Worm (Caenorhabditis elegans) whole organism, L3 larva: ENCODE measurements around the gene pqn-74.
A peak's percentile ranks its signal among the peaks of the same experiment; 100 is the strongest.

ENCODE experiments used
- aly-2 ChIP-seq: fragments of 150-350 bp; optimal IDR thresholded peaks from 2 replicates; lab custom pipeline; 2014; ENCODE audit warnings: missing biosample characterization, missing genetic modification characterization
- elt-3 ChIP-seq, 3 experiments: fragments of 150-350 bp in 1 of 3; sonication (generic microtip) in 2 of 3; optimal IDR thresholded peaks; 2 replicates in 2 of 3; 4 replicates in 1 of 3; lab custom pipeline; 2014 to 2017; ENCODE audit warnings: missing biosample characterization in 3 of 3, missing genetic modification characterization in 3 of 3
- fkh-10 ChIP-seq: sonication (generic microtip); optimal IDR thresholded peaks from 2 replicates; lab custom pipeline; 2017; ENCODE audit warnings: missing biosample characterization, missing genetic modification reagents, missing genetic modification characterization
- fos-1 ChIP-seq: fragments of 150-350 bp; optimal IDR thresholded peaks from 2 replicates; lab custom pipeline; 2014; ENCODE audit warnings: missing biosample characterization, missing genetic modification characterization
- hmg-11 ChIP-seq: sonication (generic microtip); optimal IDR thresholded peaks from 2 replicates; lab custom pipeline; 2016; ENCODE audit warnings: missing genetic modification characterization, missing compliant biosample characterization
- jun-1 ChIP-seq: fragments of 150-350 bp; optimal IDR thresholded peaks from 2 replicates; lab custom pipeline; 2014; ENCODE audit warnings: missing biosample characterization, missing genetic modification reagents, missing genetic modification characterization
- lin-15B ChIP-seq: fragments of 150-350 bp; optimal IDR thresholded peaks from 2 replicates; lab custom pipeline; 2014; ENCODE audit warnings: missing biosample characterization, missing genetic modification characterization
- lin-39 ChIP-seq: fragments of 150-350 bp; optimal IDR thresholded peaks from 2 replicates; lab custom pipeline; 2018; ENCODE audit warnings: missing biosample characterization, missing genetic modification reagents, missing genetic modification characterization
- mdl-1 ChIP-seq: fragments of 150-350 bp; optimal IDR thresholded peaks from 2 replicates; lab custom pipeline; 2014; ENCODE audit warnings: missing biosample characterization, missing genetic modification characterization
- mml-1 ChIP-seq: fragments of 150-350 bp; sonication (generic microtip); optimal IDR thresholded peaks from 3 replicates; lab custom pipeline; 2014; ENCODE audit warnings: missing biosample characterization, missing genetic modification characterization
- nfya-1 ChIP-seq: sonication (generic microtip); optimal IDR thresholded peaks from 2 replicates; lab custom pipeline; 2017; ENCODE audit warnings: missing genetic modification characterization, mild to moderate bottlenecking, missing compliant biosample characterization, antibody characterized with exemption, moderate library complexity; ENCODE audit not compliant: insufficient read depth
- nhr-11 ChIP-seq: fragments of 150-350 bp; optimal IDR thresholded peaks from 2 replicates; lab custom pipeline; 2014; ENCODE audit warnings: missing biosample characterization, missing genetic modification characterization
- nhr-237 ChIP-seq: fragments of 150-350 bp; optimal IDR thresholded peaks from 2 replicates; lab custom pipeline; 2014; ENCODE audit warnings: missing biosample characterization, missing genetic modification characterization
- nhr-25 ChIP-seq: sonication (generic microtip); optimal IDR thresholded peaks from 2 replicates; lab custom pipeline; 2017; ENCODE audit warnings: missing biosample characterization, missing genetic modification characterization
- nhr-67 ChIP-seq: fragments of 150-350 bp; optimal IDR thresholded peaks from 2 replicates; lab custom pipeline; 2014; ENCODE audit warnings: missing biosample characterization, missing genetic modification characterization
- pha-4 ChIP-seq: fragments of 150-350 bp; optimal IDR thresholded peaks from 2 replicates; lab custom pipeline; 2014; ENCODE audit warnings: missing biosample characterization, missing genetic modification reagents, missing genetic modification characterization
- skn-1 ChIP-seq: fragments of 150-350 bp; optimal IDR thresholded peaks from 2 replicates; lab custom pipeline; 2014; ENCODE audit warnings: missing biosample characterization, missing genetic modification characterization
- tbx-2 ChIP-seq: sonication (generic microtip); optimal IDR thresholded peaks from 2 replicates; lab custom pipeline; 2016; ENCODE audit warnings: mild to moderate bottlenecking, missing genetic modification characterization, missing compliant biosample characterization
- unc-39 ChIP-seq: sonication (generic microtip); optimal IDR thresholded peaks from 4 replicates; lab custom pipeline; 2017; ENCODE audit warnings: missing biosample characterization, missing genetic modification characterization
- unc-62 ChIP-seq: fragments of 150-350 bp; sonication (generic microtip); optimal IDR thresholded peaks from 4 replicates; lab custom pipeline; 2014; ENCODE audit warnings: missing biosample characterization, missing genetic modification reagents, missing genetic modification characterization
- ztf-11 ChIP-seq: fragments of 150-350 bp; optimal IDR thresholded peaks from 2 replicates; lab custom pipeline; 2014; ENCODE audit warnings: missing biosample characterization, missing genetic modification characterization
- ztf-4 ChIP-seq: fragments of 150-350 bp; optimal IDR thresholded peaks from 2 replicates; lab custom pipeline; 2014; ENCODE audit warnings: missing biosample characterization, missing genetic modification characterization

The pqn-74 gene

ce11 chrIV:13290239-13290638 is 41.0 kb downstream of the pqn-74 start:
- TF ChIP-seq hmg-11 (tag; lab: Kevin White, UChicago) (no peak), aly-2 (tag; lab: Kevin White, UChicago) (no peak), jun-1 (tag; lab: Kevin White, UChicago) (no peak), tbx-2 (tag; lab: Kevin White, UChicago) (no peak), nhr-67 (tag; lab: Kevin White, UChicago) (no peak), unc-39 (no peak), skn-1 (no peak), unc-62 (GFP tag; lab: Kevin White, UChicago) (no peak), nhr-237 (tag; lab: Kevin White, UChicago) (no peak), elt-3 (tag; optimal IDR thresholded peaks at IDR 0.05; lab: Kevin White, UChicago) (no peak), mdl-1 (tag; lab: Kevin White, UChicago) (no peak)
- TF ChIP-seq, all 47 proteins: peak for 0

DNA sequence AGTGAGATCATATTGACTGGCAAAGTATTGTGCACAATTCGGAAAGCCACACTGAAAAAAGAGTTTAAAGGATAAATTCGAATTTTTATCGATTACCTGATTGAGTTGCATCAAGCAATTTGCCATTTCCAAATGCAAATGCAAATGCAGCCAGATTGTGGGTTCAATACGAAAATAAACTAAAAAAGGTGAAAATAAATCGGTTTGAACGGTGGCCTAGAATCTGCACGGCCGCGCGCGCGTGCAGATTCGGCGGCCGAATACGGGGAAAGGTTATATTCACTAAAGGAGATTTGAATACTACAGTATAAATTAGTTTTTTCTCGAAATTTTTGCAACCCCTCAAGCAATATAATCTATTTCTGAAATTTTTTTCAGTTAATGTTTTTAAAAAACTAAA is 41.9 kb downstream of the pqn-74 start, which contains the start of gene Y67H2A.10:
Gene Y67H2A.10, minus strand, starts transcription at position 184 of the 400 bp plus-strand sequence.
- TF ChIP-seq ztf-11, result no peak
- no peak for TF ChIP-seq nhr-11 (tag; lab: Kevin White, UChicago)
- no peak for TF ChIP-seq mml-1 (tag; lab: Kevin White, UChicago)
- TF ChIP-seq pha-4 (tag; lab: Kevin White, UChicago), result peak; percentile 45
- TF ChIP-seq lin-15B, result peak; percentile 64
- peak; percentile 78 for TF ChIP-seq lin-39 (tag; lab: Kevin White, UChicago)
- TF ChIP-seq nhr-25 (tag; lab: Kevin White, UChicago), result peak; percentile 12
- TF ChIP-seq hmg-11 (tag; lab: Kevin White, UChicago), result peak; percentile 25
- TF ChIP-seq nfya-1 (tag; lab: Kevin White, UChicago), result peak; percentile 44

- no peak for TF ChIP-seq fkh-10 (GFP tag; lab: Kevin White, UChicago)
- no peak for TF ChIP-seq ztf-4 (tag; lab: Kevin White, UChicago)
- TF ChIP-seq fos-1 (tag; lab: Kevin White, UChicago), result no peak
These were observed 48.4 kb downstream of the pqn-74 start, which contains the start of gene cpsf-3 for ce11 chrIV:13282778-13283177. cpsf-3 (minus strand) TSS chrIV:13282878.
